Worm (Caenorhabditis elegans) whole organism, L4 larva: Measurements from ENCODE around the gene clec-79.

Source experiments
- D1046.2 ChIP-seq: fragments of 200-800 bp; sonication (Bioruptor generic); IDR thresholded peaks from 2 replicates; pipeline ENCODE4 v1.3.6; 2022; ENCODE audit warnings: missing genetic modification characterization, missing compliant biosample characterization
- F26F4.8 ChIP-seq: fragments of 200-800 bp; sonication (Bioruptor generic); conservative IDR thresholded peaks from 2 replicates; pipeline ENCODE4 v1.3.6; 2022; ENCODE audit warnings: missing genetic modification characterization, missing compliant biosample characterization
- F37D6.2 ChIP-seq: sonication (generic microtip); optimal IDR thresholded peaks from 2 replicates; lab custom pipeline; 2016; ENCODE audit warnings: mild to moderate bottlenecking, missing genetic modification characterization, missing compliant biosample characterization
- R02D3.7 ChIP-seq: fragments of 150-350 bp; sonication (generic microtip); optimal IDR thresholded peaks from 3 replicates; lab custom pipeline; 2014; ENCODE audit warnings: missing biosample characterization, missing genetic modification characterization
- Y48G9A.11 ChIP-seq: fragments of 200-800 bp; sonication (Bioruptor generic); IDR thresholded peaks from 2 replicates; pipeline ENCODE4 v1.3.6; 2022; ENCODE audit warnings: missing genetic modification reagents, missing genetic modification characterization, missing compliant biosample characterization
- Y5F2A.4 ChIP-seq: fragments of 200-800 bp; sonication (Bioruptor generic); optimal IDR thresholded peaks from 2 replicates; lab custom pipeline; 2018; ENCODE audit warnings: mild to moderate bottlenecking, missing genetic modification characterization, missing compliant biosample characterization
- Y75B8A.6 ChIP-seq: fragments of 200-800 bp; sonication (Bioruptor generic); IDR thresholded peaks from 2 replicates; pipeline ENCODE4 v1.3.6; 2022; ENCODE audit warnings: missing genetic modification reagents, missing genetic modification characterization, missing compliant biosample characterization
- ZK337.2 ChIP-seq: fragments of 200-800 bp; sonication (Bioruptor generic); IDR thresholded peaks from 2 replicates; pipeline ENCODE4 v1.3.6; 2022; ENCODE audit warnings: missing genetic modification reagents, missing genetic modification characterization, missing compliant biosample characterization
- arid-1 ChIP-seq: fragments of 200-800 bp; sonication (Bioruptor generic); conservative IDR thresholded peaks from 2 replicates; pipeline ENCODE4 v1.3.6; 2022; ENCODE audit warnings: missing genetic modification reagents, missing genetic modification characterization, missing compliant biosample characterization
- ceh-44 ChIP-seq: fragments of 200-800 bp; sonication (Bioruptor generic); IDR thresholded peaks from 2 replicates; pipeline ENCODE4 v1.3.6; 2022; ENCODE audit warnings: missing genetic modification reagents, missing genetic modification characterization, missing compliant biosample characterization
- ceh-82 ChIP-seq: sonication (generic microtip); optimal IDR thresholded peaks from 2 replicates; lab custom pipeline; 2017; ENCODE audit warnings: missing biosample characterization, missing genetic modification characterization
- daf-16 ChIP-seq, 3 experiments: sonication (generic microtip); optimal IDR thresholded peaks; 2 replicates each; lab custom pipeline; 2016 to 2017; ENCODE audit warnings: missing genetic modification characterization in 3 of 3, missing genetic modification reagents in 3 of 3, mild to moderate bottlenecking in 2 of 3, missing compliant biosample characterization in 2 of 3, missing biosample characterization in 1 of 3, moderate library complexity in 1 of 3
- dmd-6 ChIP-seq: fragments of 200-800 bp; sonication (Bioruptor generic); IDR thresholded peaks from 2 replicates; pipeline ENCODE4 v1.3.6; 2022; ENCODE audit warnings: missing genetic modification reagents, missing genetic modification characterization, missing compliant biosample characterization
- duxl-1 ChIP-seq: sonication (generic microtip); optimal IDR thresholded peaks from 2 replicates; lab custom pipeline; 2016; ENCODE audit warnings: mild to moderate bottlenecking, missing genetic modification characterization, moderate library complexity, missing compliant biosample characterization; ENCODE audit not compliant: poor library complexity
- egl-43 ChIP-seq: fragments of 200-800 bp; sonication (Bioruptor generic); IDR thresholded peaks from 2 replicates; pipeline ENCODE4 v1.3.6; 2022; ENCODE audit warnings: missing genetic modification reagents, missing genetic modification characterization, missing compliant biosample characterization
- fos-1 ChIP-seq: fragments of 150-350 bp; optimal IDR thresholded peaks from 2 replicates; lab custom pipeline; 2014; ENCODE audit warnings: missing biosample characterization, missing genetic modification characterization
- hlh-30 ChIP-seq: sonication (generic microtip); optimal IDR thresholded peaks from 2 replicates; lab custom pipeline; 2017; ENCODE audit warnings: antibody characterized with exemption, mild to moderate bottlenecking, missing genetic modification characterization, missing compliant biosample characterization; ENCODE audit not compliant: insufficient read depth
- hmg-1.1 ChIP-seq: fragments of 200-800 bp; sonication (Bioruptor generic); IDR thresholded peaks from 2 replicates; pipeline ENCODE4 v1.3.6; 2022; ENCODE audit warnings: missing genetic modification reagents, missing genetic modification characterization, missing compliant biosample characterization
- jun-1 ChIP-seq: fragments of 150-350 bp; optimal IDR thresholded peaks from 2 replicates; lab custom pipeline; 2014; ENCODE audit warnings: missing biosample characterization, missing genetic modification reagents, missing genetic modification characterization
- lin-13 ChIP-seq: fragments of 150-350 bp; optimal IDR thresholded peaks from 2 replicates; lab custom pipeline; 2014; ENCODE audit warnings: missing biosample characterization, missing genetic modification reagents, missing genetic modification characterization
- lin-29 ChIP-seq: fragments of 200-800 bp; sonication (Bioruptor generic); IDR thresholded peaks from 2 replicates; pipeline ENCODE4 v1.3.6; 2022; ENCODE audit warnings: missing genetic modification reagents, missing genetic modification characterization, missing compliant biosample characterization
- mdl-1 ChIP-seq, 2 experiments: fragments of 150-350 bp in 1 of 2; sonication (generic microtip) in 1 of 2; optimal IDR thresholded peaks; 2 replicates each; lab custom pipeline; 2014 to 2017; ENCODE audit warnings: missing biosample characterization in 2 of 2, missing genetic modification characterization in 2 of 2
- mdt-29 ChIP-seq: fragments of 200-800 bp; sonication (Bioruptor generic); IDR thresholded peaks from 2 replicates; pipeline ENCODE4 v1.3.6; 2022; ENCODE audit warnings: missing genetic modification reagents, missing genetic modification characterization, missing compliant biosample characterization
- mep-1 ChIP-seq: fragments of 150-350 bp; sonication (generic microtip); optimal IDR thresholded peaks from 3 replicates; lab custom pipeline; 2014; ENCODE audit warnings: missing biosample characterization, missing genetic modification characterization
- nhr-111 ChIP-seq: fragments of 200-800 bp; sonication (Bioruptor generic); optimal IDR thresholded peaks from 2 replicates; lab custom pipeline; 2018; ENCODE audit warnings: mild to moderate bottlenecking, missing genetic modification characterization, missing compliant biosample characterization
- nhr-28 ChIP-seq: fragments of 150-350 bp; optimal IDR thresholded peaks from 2 replicates; lab custom pipeline; 2014; ENCODE audit warnings: missing biosample characterization, missing genetic modification characterization
- nhr-6 ChIP-seq: fragments of 150-350 bp; optimal IDR thresholded peaks from 2 replicates; lab custom pipeline; 2014; ENCODE audit warnings: missing biosample characterization, missing genetic modification characterization
- nhr-77 ChIP-seq: fragments of 150-350 bp; optimal IDR thresholded peaks from 2 replicates; lab custom pipeline; 2014; ENCODE audit warnings: missing biosample characterization, missing genetic modification characterization
- php-3 ChIP-seq: fragments of 200-800 bp; sonication (Bioruptor generic); IDR thresholded peaks from 2 replicates; pipeline ENCODE4 v1.3.6; 2022; ENCODE audit warnings: missing genetic modification reagents, missing genetic modification characterization, missing compliant biosample characterization
- pqm-1 ChIP-seq: sonication (generic microtip); optimal IDR thresholded peaks from 2 replicates; lab custom pipeline; 2017; ENCODE audit warnings: missing biosample characterization, missing genetic modification characterization
- rbr-2 ChIP-seq: sonication (generic microtip); optimal IDR thresholded peaks from 2 replicates; lab custom pipeline; 2016; ENCODE audit warnings: missing genotype, missing genetic modification characterization, missing compliant biosample characterization
- snpc-4 ChIP-seq: fragments of 150-350 bp; optimal IDR thresholded peaks from 2 replicates; lab custom pipeline; 2014; ENCODE audit warnings: missing biosample characterization, missing genetic modification characterization
- spr-3 ChIP-seq: fragments of 200-800 bp; sonication (Bioruptor generic); optimal IDR thresholded peaks from 2 replicates; lab custom pipeline; 2018; ENCODE audit warnings: mild to moderate bottlenecking, missing genetic modification characterization, missing compliant biosample characterization
- tag-97 ChIP-seq: fragments of 200-800 bp; sonication (Bioruptor generic); IDR thresholded peaks from 2 replicates; pipeline ENCODE4 v1.3.6; 2022; ENCODE audit warnings: missing genetic modification characterization, missing compliant biosample characterization
- unc-130 ChIP-seq: sonication (generic microtip); optimal IDR thresholded peaks from 2 replicates; lab custom pipeline; 2016; ENCODE audit warnings: missing genetic modification reagents, missing genetic modification characterization, missing compliant biosample characterization
- unc-39 ChIP-seq: sonication (generic microtip); optimal IDR thresholded peaks from 2 replicates; lab custom pipeline; 2017; ENCODE audit warnings: missing biosample characterization, missing genetic modification characterization
- unc-62 ChIP-seq, 3 experiments: fragments of 150-350 bp in 1 of 3; sonication (generic microtip); optimal IDR thresholded peaks in 2 of 3; peaks in 1 of 3; 1 replicate in 1 of 3; 2 replicates in 2 of 3; lab custom pipeline; 2014 to 2017; ENCODE audit warnings: missing biosample characterization in 3 of 3, missing genetic modification characterization in 3 of 3, missing genetic modification reagents in 3 of 3, missing genotype in 1 of 3
- zfp-3 ChIP-seq: fragments of 200-800 bp; sonication (Bioruptor generic); conservative IDR thresholded peaks from 2 replicates; pipeline ENCODE4 v1.3.6; 2022; ENCODE audit warnings: missing genetic modification reagents, missing genetic modification characterization, missing compliant biosample characterization
- zip-11 ChIP-seq: fragments of 200-800 bp; sonication (Bioruptor generic); IDR thresholded peaks from 2 replicates; pipeline ENCODE4 v1.3.6; 2022; ENCODE audit warnings: missing genetic modification characterization, missing compliant biosample characterization

clec-79 gene

DNA sequence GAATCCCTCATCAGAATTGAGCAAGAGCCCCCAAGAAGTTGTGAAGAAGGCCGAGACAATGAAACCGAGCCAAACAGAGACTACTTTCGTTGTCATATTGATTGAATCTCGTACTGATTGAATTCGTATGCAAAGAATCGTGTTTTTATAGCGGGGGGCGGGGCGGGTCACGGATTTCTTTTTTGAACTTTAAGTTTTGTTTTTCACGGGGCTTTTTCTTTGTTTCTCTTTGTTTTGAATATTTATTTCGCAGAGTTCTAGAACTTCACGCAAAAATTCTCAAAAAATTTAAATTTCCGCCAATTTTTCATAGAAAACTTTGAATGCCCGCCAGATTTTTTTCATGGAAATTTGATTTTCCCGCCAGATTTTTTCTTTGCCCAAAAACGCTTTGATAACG lies 17.1 kb upstream of the clec-79 start, which contains the start of gene clec-73:
Gene clec-73, minus strand, starts transcription at position 101 of the 400 bp plus-strand sequence.
- TF ChIP-seq duxl-1 (tag; lab: Kevin White, UChicago) (no peak), egl-43 (GFP tag; lab: Robert Waterston, UW) (no peak), R02D3.7 (tag; lab: Kevin White, UChicago) (no peak), mep-1 (no peak), zip-11 (no peak), fos-1 (tag; lab: Kevin White, UChicago) (no peak), D1046.2 (no peak), unc-39 (tag; lab: Kevin White, UChicago) (no peak), unc-130 (GFP tag; lab: Kevin White, UChicago) (no peak), lin-13 (no peak), hmg-1.1 (GFP tag; lab: Robert Waterston, UW) (no peak), snpc-4 (tag; lab: Kevin White, UChicago) (no peak), ZK337.2 (GFP tag; lab: Robert Waterston, UW) (no peak), php-3 (GFP tag; lab: Robert Waterston, UW) (no peak), jun-1 (no peak), Y5F2A.4 (GFP tag; lab: Kevin White, UChicago) (no peak)

DNA sequence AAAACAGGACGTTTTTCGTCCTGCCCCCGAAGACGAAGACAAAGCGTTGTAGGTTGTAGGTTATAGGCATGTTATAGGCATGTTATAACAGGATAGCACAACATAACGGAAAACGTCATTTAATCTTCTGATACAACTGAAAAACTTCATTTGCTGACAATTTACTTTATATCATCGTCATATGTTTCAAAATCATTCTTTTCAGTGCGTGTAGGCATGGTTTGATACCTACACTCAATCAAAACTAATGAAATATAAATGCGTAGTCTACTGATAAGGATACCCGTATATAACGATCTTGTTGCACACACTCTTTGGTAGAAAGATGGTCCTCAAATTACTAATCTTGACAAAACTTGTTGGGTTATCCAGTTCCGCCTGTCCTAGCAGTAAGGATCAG lies 16.4 kb upstream of the clec-79 start, which contains the start of gene clec-74:
Gene clec-74, plus strand, starts transcription at position 301 of the 400 bp plus-strand sequence.
- TF ChIP-seq snpc-4 (tag; lab: Kevin White, UChicago) = no peak
- TF ChIP-seq ceh-82 (tag; lab: Kevin White, UChicago) = no peak
- TF ChIP-seq mdl-1 (tag; optimal IDR thresholded peaks at IDR 0.05; lab: Kevin White, UChicago) = no peak
- TF ChIP-seq D1046.2 = no peak
- no peak for TF ChIP-seq nhr-77
- no peak for TF ChIP-seq mdt-29 (GFP tag; lab: Robert Waterston, UW)
- no peak for TF ChIP-seq unc-62 (GFP tag; optimal IDR thresholded peaks at IDR 0.05 in 1 of 2; lab: Kevin White, UChicago)
- TF ChIP-seq unc-62 (tag; optimal IDR thresholded peaks at IDR 0.05; lab: Kevin White, UChicago) = no peak
- TF ChIP-seq lin-29 (GFP tag; lab: Robert Waterston, UW) = no peak

DNA sequence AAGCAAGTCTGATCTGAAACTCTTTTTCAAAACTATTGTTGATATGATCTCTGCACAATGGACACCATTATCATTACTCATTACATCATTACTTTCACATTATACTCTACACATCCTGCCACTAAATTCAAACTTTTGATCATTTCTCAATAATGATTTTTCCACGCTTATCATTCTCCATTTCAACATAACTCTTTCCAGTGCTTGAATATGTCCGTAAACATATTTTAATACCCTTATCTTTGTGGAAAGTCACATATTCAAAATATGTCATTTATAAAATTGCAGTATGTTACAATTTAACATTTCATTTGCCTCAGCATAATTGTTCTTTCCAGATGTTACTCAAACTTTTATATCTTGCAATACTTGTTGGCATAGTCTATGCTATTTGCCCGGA lies 12.8 kb upstream of the clec-79 start, which contains the start of gene clec-75:
Gene clec-75, plus strand, starts transcription at position 339 of the 400 bp plus-strand sequence.
- TF ChIP-seq daf-16 (GFP tag; optimal IDR thresholded peaks at IDR 0.05; lab: Kevin White, UChicago) = no peak
- TF ChIP-seq daf-16 (tag; optimal IDR thresholded peaks at IDR 0.05; lab: Kevin White, UChicago) = peak; percentile 67
- peak; percentile 29; the same call in 1 of the 2 replicates for TF ChIP-seq dmd-6 (GFP tag; lab: Robert Waterston, UW)
- no peak for TF ChIP-seq zfp-3 (GFP tag; lab: Robert Waterston, UW)
- TF ChIP-seq Y75B8A.6 (GFP tag; lab: Robert Waterston, UW) = no peak
- TF ChIP-seq nhr-111 (GFP tag; lab: Kevin White, UChicago) = no peak
- TF ChIP-seq ceh-44 = no peak
- TF ChIP-seq nhr-28 = peak; percentile 43
- TF ChIP-seq pqm-1 (tag; lab: Kevin White, UChicago) = peak; percentile 73
- no peak for TF ChIP-seq nhr-6 (tag; lab: Kevin White, UChicago)

DNA sequence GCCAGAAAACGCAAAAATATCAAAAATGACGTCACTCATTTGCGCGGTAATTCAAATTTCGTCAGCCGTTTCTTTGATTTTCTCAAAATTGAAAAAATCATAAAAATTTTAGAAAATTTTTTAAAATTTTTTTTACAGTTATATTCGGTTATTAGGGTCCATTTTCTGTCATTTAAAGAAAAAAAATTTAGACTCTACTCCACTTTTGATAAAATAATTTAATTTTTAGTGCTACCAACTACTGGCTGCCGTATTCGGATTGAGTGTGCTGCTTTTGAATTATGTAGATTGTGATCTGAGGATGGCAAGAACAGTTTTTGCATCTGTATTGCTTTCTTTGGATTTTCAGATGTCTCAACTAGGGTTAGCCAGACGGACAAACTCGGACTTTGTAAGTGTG lies 10.6 kb upstream of the clec-79 start, which contains the start of gene Y46C8AM.1:
Gene Y46C8AM.1, plus strand, starts transcription at position 301 of the 400 bp plus-strand sequence.
- no peak for TF ChIP-seq ceh-44
- TF ChIP-seq spr-3 = no peak
- TF ChIP-seq F37D6.2 (tag; lab: Kevin White, UChicago) = no peak
- no peak for TF ChIP-seq tag-97
- no peak for TF ChIP-seq Y5F2A.4 (GFP tag; lab: Kevin White, UChicago)
- TF ChIP-seq arid-1 (GFP tag; lab: Robert Waterston, UW) = no peak
- TF ChIP-seq hlh-30 (tag; lab: Kevin White, UChicago) = no peak
- no peak for TF ChIP-seq F26F4.8 (GFP tag; lab: Robert Waterston, UW)
- TF ChIP-seq rbr-2 (tag; lab: Kevin White, UChicago) = no peak
- TF ChIP-seq Y48G9A.11 (GFP tag; lab: Robert Waterston, UW) = no peak
- TF ChIP-seq D1046.2 = no peak
